Worm (Caenorhabditis elegans): ENCODE measurements around the gene sdz-16.
A peak's percentile ranks its signal among the peaks of the same experiment; 100 is the strongest.

The sdz-16 gene

DNA sequence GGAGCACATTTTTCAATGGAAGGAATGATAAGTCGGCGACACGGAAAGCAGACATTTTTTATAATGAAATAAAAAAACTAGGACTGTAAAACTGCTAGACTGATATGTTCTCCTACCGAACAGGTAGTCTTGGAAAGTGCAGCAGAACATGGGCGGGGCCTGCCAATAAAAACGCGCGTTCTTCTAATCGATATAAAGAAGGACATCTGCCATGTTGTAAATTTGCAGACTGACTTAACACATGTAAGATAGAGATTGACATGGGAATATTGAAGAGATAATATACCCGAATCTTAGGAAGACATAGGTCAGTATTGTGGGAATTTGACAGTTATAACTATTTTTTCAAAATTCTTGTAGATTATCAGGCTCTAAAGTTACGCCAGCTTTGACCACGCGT is at the start of gene sdz-16:
TSS of gene sdz-16 (minus strand) at position 101 of the 400 bp plus-strand sequence.
- TF ChIP-seq zip-11 (GFP tag; IDR thresholded peaks at IDR 0.05) (no peak), hmg-1.1 (GFP tag; IDR thresholded peaks at IDR 0.05) (no peak), skn-1 (tag; optimal IDR thresholded peaks at IDR 0.05) (no peak), ces-1 (GFP tag; optimal IDR thresholded peaks at IDR 0.05) (no peak), dmd-8 (GFP tag; IDR thresholded peaks at IDR 0.05) (no peak), F26F4.8 (GFP tag; conservative IDR thresholded peaks at IDR 0.05) (no peak), lin-13 (GFP tag; optimal IDR thresholded peaks at IDR 0.05) (no peak), Y105C5A.15 (GFP tag; IDR thresholded peaks at IDR 0.05) (no peak)

DNA sequence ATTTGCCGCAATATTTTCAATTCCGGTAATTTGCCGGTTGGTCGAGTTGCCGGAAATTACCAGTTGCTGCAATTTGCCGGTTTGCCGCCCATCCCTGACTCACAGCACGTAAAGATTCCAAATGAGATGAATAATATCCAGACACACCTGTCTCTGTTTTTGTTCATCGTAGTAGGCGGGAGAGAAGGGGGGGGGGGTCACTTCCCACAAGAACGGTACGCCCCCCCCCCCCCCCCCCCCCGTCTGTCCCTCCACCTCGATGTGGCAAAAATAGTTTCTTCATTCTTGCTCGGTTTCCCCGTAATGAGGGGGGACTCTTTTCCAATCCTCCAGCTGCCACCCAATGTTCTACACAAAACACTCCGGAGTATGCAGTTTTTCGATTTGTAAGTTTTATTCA is 49.4 kb upstream of the sdz-16 start, which contains the start of gene fbxb-7:
TSS of gene fbxb-7 (plus strand) at position 267 of the 400 bp plus-strand sequence.
- TF ChIP-seq pqm-1 (tag; optimal IDR thresholded peaks at IDR 0.05) (no peak), set-16 (GFP tag; IDR thresholded peaks at IDR 0.05) (peak; percentile 94), snpc-4 (tag; optimal IDR thresholded peaks at IDR 0.05) (no peak)

DNA sequence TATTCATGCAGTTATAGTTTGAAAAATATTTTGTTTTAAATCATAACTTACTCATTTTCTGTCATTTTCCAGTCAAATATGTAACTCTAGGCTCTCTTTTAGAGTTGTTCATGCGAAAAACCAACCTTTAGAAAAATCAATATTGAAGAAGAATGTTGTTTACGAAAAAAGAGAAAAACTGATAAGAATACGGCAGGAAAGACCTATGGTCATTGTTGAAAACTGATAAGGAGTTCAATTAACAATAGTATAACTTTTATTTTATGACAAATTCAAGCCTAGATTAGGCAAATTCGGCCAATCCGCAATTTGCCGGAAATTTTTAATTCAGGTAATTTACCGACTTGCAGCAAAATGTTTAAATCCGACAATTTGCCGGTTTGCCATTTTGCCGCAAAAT is 48.9 kb upstream of the sdz-16 start, which contains the start of gene Y20C6A.1:
TSS of gene Y20C6A.1 (minus strand) at position 107 of the 400 bp plus-strand sequence.
- TF ChIP-seq dve-1 (tag; optimal IDR thresholded peaks at IDR 0.05; ENCODE audit: insufficient read depth) (peak; percentile 46), mes-2 (tag; optimal IDR thresholded peaks at IDR 0.05; ENCODE audit: poor library complexity, severe bottlenecking) (no peak), unc-62 (GFP tag; optimal IDR thresholded peaks at IDR 0.05 in 1 of 2) (peak in 1 of 2 experiments; percentile 69), unc-62 (tag; optimal IDR thresholded peaks at IDR 0.05) (no peak), duxl-1 (tag; optimal IDR thresholded peaks at IDR 0.05; ENCODE audit: poor library complexity) (peak; percentile 14), ama-1 (optimal IDR thresholded peaks at IDR 0.05) (no peak), daf-16 (GFP tag; optimal IDR thresholded peaks at IDR 0.05) (no peak), daf-16 (tag; optimal IDR thresholded peaks at IDR 0.05) (peak; percentile 90), nhr-28 (tag; optimal IDR thresholded peaks at IDR 0.05) (peak; percentile 2), pqm-1 (tag; optimal IDR thresholded peaks at IDR 0.05) (peak; percentile 46)

- TF ChIP-seq dmd-8 (GFP tag; IDR thresholded peaks at IDR 0.05) (no peak), dmd-6 (GFP tag; IDR thresholded peaks at IDR 0.05) (peak; percentile 43; the same call in 1 of the 2 replicates), nhr-28 (tag; optimal IDR thresholded peaks at IDR 0.05) (peak; percentile 83), daf-16 (GFP tag; optimal IDR thresholded peaks at IDR 0.05) (no peak), daf-16 (tag; optimal IDR thresholded peaks at IDR 0.05) (peak; percentile 98), nhr-48 (tag; optimal IDR thresholded peaks at IDR 0.05) (peak; percentile 11), nhr-77 (tag; optimal IDR thresholded peaks at IDR 0.05) (peak; percentile 22), lin-13 (GFP tag; optimal IDR thresholded peaks at IDR 0.05) (no peak), hlh-11 (tag; optimal IDR thresholded peaks at IDR 0.05) (peak; percentile 76), hif-1 (tag; optimal IDR thresholded peaks at IDR 0.05) (peak in 1 of 2 experiments; percentile 32), aha-1 (tag) (peak; percentile 64), sdz-12 (GFP tag; optimal IDR thresholded peaks at IDR 0.05) (no peak), zip-11 (GFP tag; IDR thresholded peaks at IDR 0.05) (no peak), dve-1 (tag; optimal IDR thresholded peaks at IDR 0.05; ENCODE audit: insufficient read depth) (peak; percentile 36), lin-38 (GFP tag; IDR thresholded peaks at IDR 0.05) (no peak), pqm-1 (tag; optimal IDR thresholded peaks at IDR 0.05) (peak; percentile 99), php-3 (GFP tag; IDR thresholded peaks at IDR 0.05) (0 out of 2 replicates have a peak, but pooled peaks have one; percentile 8)
Observed at ce11 chrV:17352827-17353373, 25.1 kb upstream of the sdz-16 start, which contains the start of the genes fbxa-134 and F47H4.2. fbxa-134 (minus strand) TSS chrV:17352870. F47H4.2 (plus strand) TSS chrV:17353323.

DNA sequence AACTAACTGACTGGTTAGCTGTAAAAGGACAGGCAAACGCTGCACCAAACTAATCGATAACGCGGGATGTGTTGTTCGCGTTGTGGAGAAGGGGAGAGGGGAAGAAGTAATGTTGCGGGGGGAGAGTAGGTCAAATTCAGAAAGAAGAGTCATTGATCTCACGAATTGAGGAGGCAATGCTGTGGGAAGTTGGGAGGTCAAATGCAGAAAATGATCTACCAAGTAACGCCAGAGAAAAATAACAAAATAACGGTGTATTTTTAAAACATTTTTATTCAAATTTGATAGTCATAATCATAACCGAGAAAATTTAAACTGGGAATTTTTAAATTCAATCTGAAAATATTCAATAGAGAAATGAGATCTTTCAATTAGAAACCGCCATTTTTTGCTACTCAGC is 22.3 kb upstream of the sdz-16 start, which contains the start of gene lsy-27:
TSS of gene lsy-27 (minus strand) at position 101 of the 400 bp plus-strand sequence.
- TF ChIP-seq dve-1 (tag; optimal IDR thresholded peaks at IDR 0.05; ENCODE audit: insufficient read depth): no peak
- no peak for TF ChIP-seq unc-62 (GFP tag; optimal IDR thresholded peaks at IDR 0.05 in 1 of 2)
- TF ChIP-seq unc-62 (tag; optimal IDR thresholded peaks at IDR 0.05): no peak
- no peak for TF ChIP-seq hlh-11 (tag; optimal IDR thresholded peaks at IDR 0.05)
- no peak for TF ChIP-seq skn-1 (tag; optimal IDR thresholded peaks at IDR 0.05)
- TF ChIP-seq hmg-1.1 (GFP tag; IDR thresholded peaks at IDR 0.05): no peak
- no peak for TF ChIP-seq hif-1 (tag; optimal IDR thresholded peaks at IDR 0.05)
- no peak for TF ChIP-seq dmd-8 (GFP tag; IDR thresholded peaks at IDR 0.05)

Measured in whole organism, L4 larva.